Fruit fly (Drosophila melanogaster) whole organism, embryonic: ENCODE data around the gene CG13367.
A peak's percentile ranks its signal among the peaks of the same experiment; 100 is the strongest.

ENCODE experiments used
- Bgb ChIP-seq: fragments of 200-800 bp; sonication (Bioruptor generic); IDR thresholded peaks from 2 replicates; pipeline ENCODE4 v1.3.6; 2022; ENCODE audit warnings: missing biosample characterization, missing genetic modification characterization; ENCODE audit not compliant: partially characterized antibody
- CG12391 ChIP-seq: fragments of 200-800 bp; sonication (Bioruptor generic); optimal IDR thresholded peaks from 3 replicates; lab custom pipeline; 2018; ENCODE audit warnings: missing biosample characterization, mild to moderate bottlenecking, missing genetic modification characterization, moderate library complexity
- CG14710 ChIP-seq: fragments of 200-800 bp; sonication (Bioruptor generic); optimal IDR thresholded peaks from 3 replicates; lab custom pipeline; 2019; ENCODE audit warnings: missing biosample characterization, mild to moderate bottlenecking, missing genetic modification characterization, moderate library complexity
- CG14860 ChIP-seq: fragments of 200-800 bp; sonication (Bioruptor generic); IDR thresholded peaks from 3 replicates; pipeline ENCODE4 v1.3.6; 2022; ENCODE audit warnings: missing biosample characterization, missing genetic modification characterization; ENCODE audit not compliant: partially characterized antibody
- CG15514 ChIP-seq: fragments of 200-800 bp; sonication (Bioruptor generic); optimal IDR thresholded peaks from 3 replicates; lab custom pipeline; 2017; ENCODE audit warnings: missing biosample characterization, missing genetic modification characterization, mild to moderate bottlenecking, moderate library complexity, missing genetic modification reagents
- CG16863 ChIP-seq: fragments of 200-800 bp; sonication (Bioruptor generic); optimal IDR thresholded peaks from 3 replicates; lab custom pipeline; 2016; ENCODE audit warnings: missing biosample characterization, missing genetic modification characterization
- CG17186 ChIP-seq: fragments of 200-800 bp; sonication (Bioruptor generic); optimal IDR thresholded peaks from 3 replicates; lab custom pipeline; 2017; ENCODE audit warnings: missing biosample characterization, missing genetic modification reagents, missing genetic modification characterization
- CG17361 ChIP-seq: fragments of 200-800 bp; sonication (Bioruptor generic); IDR thresholded peaks from 3 replicates; pipeline ENCODE4 v1.3.6; 2022; ENCODE audit warnings: missing biosample characterization, missing genetic modification characterization
- CG17829 ChIP-seq: fragments of 200-800 bp; optimal IDR thresholded peaks from 2 replicates; lab custom pipeline; 2019; ENCODE audit warnings: missing biosample characterization, mild to moderate bottlenecking, missing genetic modification characterization, moderate library complexity
- CG18011 ChIP-seq: fragments of 200-800 bp; sonication (Bioruptor generic); optimal IDR thresholded peaks from 2 replicates; lab custom pipeline; 2017; ENCODE audit warnings: missing biosample characterization, missing genetic modification characterization, mild to moderate bottlenecking, moderate library complexity, missing genotype
- CG18262 ChIP-seq: fragments of 200-800 bp; optimal IDR thresholded peaks from 3 replicates; lab custom pipeline; 2019; ENCODE audit warnings: missing biosample characterization, mild to moderate bottlenecking, missing genetic modification characterization, moderate library complexity
- CG18619 ChIP-seq: fragments of 200-800 bp; sonication (Bioruptor generic); optimal IDR thresholded peaks from 3 replicates; lab custom pipeline; 2017; ENCODE audit warnings: missing biosample characterization, mild to moderate bottlenecking, missing genetic modification characterization
- CG2129 ChIP-seq: fragments of 200-800 bp; sonication (Bioruptor generic); IDR thresholded peaks from 2 replicates; pipeline ENCODE4 v1.3.6; 2022; ENCODE audit warnings: missing biosample characterization, missing genetic modification characterization; ENCODE audit not compliant: partially characterized antibody
- CG2712 ChIP-seq: fragments of 200-800 bp; optimal IDR thresholded peaks from 3 replicates; lab custom pipeline; 2019; ENCODE audit warnings: missing biosample characterization, mild to moderate bottlenecking, missing genetic modification characterization, moderate library complexity
- CG31441 ChIP-seq: fragments of 200-800 bp; sonication (Bioruptor generic); IDR thresholded peaks from 2 replicates; pipeline ENCODE4 v1.3.6; 2022; ENCODE audit warnings: missing biosample characterization, missing genetic modification characterization
- CG3163 ChIP-seq: fragments of 200-800 bp; sonication (Bioruptor generic); optimal IDR thresholded peaks from 3 replicates; lab custom pipeline; 2016; ENCODE audit warnings: missing biosample characterization, missing genetic modification characterization
- CG6683 ChIP-seq: fragments of 200-800 bp; sonication (Bioruptor generic); optimal IDR thresholded peaks from 2 replicates; lab custom pipeline; 2017; ENCODE audit warnings: missing biosample characterization, mild to moderate bottlenecking, missing genetic modification characterization, missing genetic modification reagents
- CG6791 ChIP-seq: fragments of 200-800 bp; sonication (Bioruptor generic); IDR thresholded peaks from 3 replicates; pipeline ENCODE4 v1.3.6; 2022; ENCODE audit warnings: missing biosample characterization, missing genetic modification characterization; ENCODE audit not compliant: partially characterized antibody
- CG8290 ChIP-seq, 3 experiments: fragments of 200-800 bp; sonication (Bioruptor generic); optimal IDR thresholded peaks; 2 replicates each; lab custom pipeline; 2016 to 2019; ENCODE audit warnings: missing biosample characterization in 3 of 3, missing genetic modification characterization in 3 of 3, mild to moderate bottlenecking in 2 of 3, moderate library complexity in 1 of 3
- Dref ChIP-seq: fragments of 200-800 bp; sonication (Bioruptor generic); IDR thresholded peaks from 2 replicates; pipeline ENCODE4 v1.3.6; 2022; ENCODE audit warnings: missing biosample characterization, missing genetic modification characterization
- Drgx ChIP-seq: fragments of 200-800 bp; sonication (Bioruptor generic); IDR thresholded peaks from 2 replicates; pipeline ENCODE4 v1.3.6; 2022; ENCODE audit warnings: missing biosample characterization, missing genetic modification characterization
- E2f2 ChIP-seq: fragments of 200-800 bp; sonication (Bioruptor generic); IDR thresholded peaks from 2 replicates; pipeline ENCODE4 v1.3.6; 2022; ENCODE audit warnings: missing biosample characterization, missing genetic modification characterization
- Fer3 ChIP-seq: fragments of 200-800 bp; sonication (Bioruptor generic); optimal IDR thresholded peaks from 2 replicates; lab custom pipeline; 2018; ENCODE audit warnings: missing biosample characterization, mild to moderate bottlenecking, missing genetic modification characterization, moderate library complexity
- HLH4C ChIP-seq: fragments of 200-800 bp; sonication (Bioruptor generic); IDR thresholded peaks from 3 replicates; pipeline ENCODE4 v1.3.6; 2022; ENCODE audit warnings: missing biosample characterization, missing genetic modification characterization; ENCODE audit not compliant: partially characterized antibody
- Max ChIP-seq: fragments of 200-800 bp; sonication (Bioruptor generic); optimal IDR thresholded peaks from 2 replicates; lab custom pipeline; 2016; ENCODE audit warnings: missing biosample characterization, mild to moderate bottlenecking, missing genetic modification characterization
- Med ChIP-seq: fragments of 200-800 bp; sonication (Bioruptor generic); peaks from one replicate; lab custom pipeline; 2016; ENCODE audit warnings: missing biosample characterization, missing genetic modification characterization, mild to moderate bottlenecking, inconsistent platforms, moderate library complexity
- Meics ChIP-seq: fragments of 200-800 bp; sonication (Bioruptor generic); optimal IDR thresholded peaks from 2 replicates; lab custom pipeline; 2017; ENCODE audit warnings: missing biosample characterization, mild to moderate bottlenecking, missing genetic modification characterization
- Nf-YC ChIP-seq: fragments of 200-800 bp; optimal IDR thresholded peaks from 3 replicates; lab custom pipeline; 2019; ENCODE audit warnings: missing biosample characterization, mild to moderate bottlenecking, missing genetic modification characterization, moderate library complexity
- Scr ChIP-seq: fragments of 200-800 bp; sonication (Bioruptor generic); IDR thresholded peaks from 2 replicates; pipeline ENCODE4 v1.3.6; 2022; ENCODE audit warnings: missing biosample characterization, missing genetic modification characterization; ENCODE audit not compliant: partially characterized antibody
- Sox100B ChIP-seq: fragments of 200-800 bp; sonication (Bioruptor generic); optimal IDR thresholded peaks from 3 replicates; lab custom pipeline; 2018; ENCODE audit warnings: missing biosample characterization, mild to moderate bottlenecking, missing genetic modification characterization
- Sry-δ ChIP-seq: fragments of 200-800 bp; sonication (Bioruptor generic); optimal IDR thresholded peaks from 2 replicates; lab custom pipeline; 2016; ENCODE audit warnings: missing biosample characterization, missing genetic modification characterization
- Stat92E ChIP-seq, 3 experiments: fragments of >200 bp in 2 of 3; fragments of 200-800 bp in 1 of 3; sonication (Bioruptor generic) in 1 of 3; optimal IDR thresholded peaks; 2 replicates each; lab custom pipeline; 2017 to 2019; ENCODE audit warnings: missing biosample characterization in 3 of 3, missing genetic modification characterization in 3 of 3, mild to moderate bottlenecking in 1 of 3, moderate library complexity in 1 of 3
- bbx ChIP-seq: fragments of 200-800 bp; sonication (Bioruptor generic); IDR thresholded peaks from 2 replicates; pipeline ENCODE4 v1.3.6; 2022; ENCODE audit warnings: missing biosample characterization, missing genetic modification characterization; ENCODE audit not compliant: partially characterized antibody
- hb ChIP-seq: fragments of 200-800 bp; sonication (Bioruptor generic); IDR thresholded peaks from 3 replicates; pipeline ENCODE4 v1.3.6; 2022; ENCODE audit warnings: missing biosample characterization, missing genetic modification characterization; ENCODE audit not compliant: partially characterized antibody
- hbn ChIP-seq: fragments of 200-800 bp; sonication (Bioruptor generic); IDR thresholded peaks from 2 replicates; pipeline ENCODE4 v1.3.6; 2022; ENCODE audit warnings: missing biosample characterization, missing genetic modification characterization; ENCODE audit not compliant: partially characterized antibody
- inv ChIP-seq: fragments of 200-800 bp; sonication (Bioruptor generic); IDR thresholded peaks from 2 replicates; pipeline ENCODE4 v1.3.6; 2022; ENCODE audit warnings: missing biosample characterization, missing genetic modification characterization; ENCODE audit not compliant: partially characterized antibody
- knrl ChIP-seq: fragments of 200-800 bp; sonication (Bioruptor generic); IDR thresholded peaks from 3 replicates; pipeline ENCODE4 v1.3.6; 2022; ENCODE audit warnings: missing biosample characterization, missing genetic modification characterization; ENCODE audit not compliant: partially characterized antibody
- lilli ChIP-seq: fragments of 200-800 bp; sonication (Bioruptor generic); optimal IDR thresholded peaks from 3 replicates; lab custom pipeline; 2016; ENCODE audit warnings: missing biosample characterization, missing genetic modification characterization
- mld ChIP-seq: fragments of 200-800 bp; sonication (Bioruptor generic); IDR thresholded peaks from 3 replicates; pipeline ENCODE4 v1.3.6; 2022; ENCODE audit warnings: missing biosample characterization, missing genetic modification characterization; ENCODE audit not compliant: partially characterized antibody
- nerfin-1 ChIP-seq: fragments of 200-800 bp; sonication (Bioruptor generic); optimal IDR thresholded peaks from 3 replicates; lab custom pipeline; 2019; ENCODE audit warnings: missing biosample characterization, mild to moderate bottlenecking, missing genetic modification characterization, moderate library complexity
- nom ChIP-seq: fragments of 200-800 bp; sonication (Bioruptor generic); optimal IDR thresholded peaks from 2 replicates; lab custom pipeline; 2017; ENCODE audit warnings: missing biosample characterization, missing genetic modification characterization, mild to moderate bottlenecking, moderate library complexity, missing genetic modification reagents
- pzg ChIP-seq: fragments of 200-800 bp; sonication (Bioruptor generic); optimal IDR thresholded peaks from 3 replicates; lab custom pipeline; 2018; ENCODE audit warnings: missing biosample characterization, mild to moderate bottlenecking, missing genetic modification characterization, moderate library complexity
- sens ChIP-seq: fragments of 200-800 bp; sonication (Bioruptor generic); peaks from one replicate; lab custom pipeline; 2016; ENCODE audit warnings: missing biosample characterization, missing genetic modification characterization
- stwl ChIP-seq: fragments of 200-800 bp; sonication (Bioruptor generic); optimal IDR thresholded peaks from 3 replicates; lab custom pipeline; 2018; ENCODE audit warnings: missing biosample characterization, mild to moderate bottlenecking, missing genetic modification characterization, moderate library complexity
- vnd ChIP-seq: fragments of 200-800 bp; sonication (Bioruptor generic); IDR thresholded peaks from 3 replicates; pipeline ENCODE4 v1.3.6; 2022; ENCODE audit warnings: missing biosample characterization, missing genetic modification characterization; ENCODE audit not compliant: partially characterized antibody

Gene CG13367

dm6 chrX:623357-623756, 21.2 kb upstream of the CG13367 start, which contains the start of gene CG13369 (continued):
- TF ChIP-seq CG3163 (GFP tag; lab: Kevin White, UChicago) = no peak

dm6 chrX:625157-625627, 19.4 kb upstream of the CG13367 start, which contains the start of the genes CG13364 and Hinfp:
Gene CG13364 (minus strand): TSS chrX:625203.
Gene Hinfp (plus strand): TSS chrX:625542.
- peak; percentile 32 for TF ChIP-seq CG2712
- peak; percentile 82 for TF ChIP-seq bbx
- peak; percentile 86 for TF ChIP-seq CG6791 (GFP tag; lab: Robert Waterston, UW)
- TF ChIP-seq Stat92E (GFP tag; optimal IDR thresholded peaks at IDR 0.05; lab: Kevin White, UChicago) = no peak
- no peak for TF ChIP-seq Drgx
- TF ChIP-seq Dref = peak; percentile 69
- no peak for TF ChIP-seq CG18619 (GFP tag; lab: Kevin White, UChicago)
- TF ChIP-seq CG15514 (GFP tag; lab: Kevin White, UChicago) = peak; percentile 83
- peak; percentile 69; the same call in 2 of the 3 replicates for TF ChIP-seq mld (GFP tag; lab: Robert Waterston, UW)
- TF ChIP-seq CG31441 (GFP tag; lab: Robert Waterston, UW) = peak; percentile 39; the same call in 1 of the 2 replicates
- TF ChIP-seq CG2129 (GFP tag; lab: Robert Waterston, UW) = peak; percentile 23
- peak; percentile 4 for TF ChIP-seq lilli (GFP tag; lab: Kevin White, UChicago)
- peak; percentile 50 for TF ChIP-seq CG14710
- peak; percentile 33 for TF ChIP-seq Med
- peak; percentile 92 for TF ChIP-seq HLH4C (GFP tag; lab: Robert Waterston, UW)
- TF ChIP-seq CG12391 = peak; percentile 39
- no peak for TF ChIP-seq CG6683 (GFP tag; lab: Kevin White, UChicago)
- TF ChIP-seq Sry-δ (GFP tag; lab: Kevin White, UChicago) = peak; percentile 45
- peak; percentile 44 for TF ChIP-seq Max (GFP tag; lab: Kevin White, UChicago)
- TF ChIP-seq knrl (GFP tag; lab: Robert Waterston, UW) = peak; percentile 49; the same call in 2 of the 3 replicates
- TF ChIP-seq CG18262 = peak; percentile 20
- peak; percentile 11; the same call in 1 of the 2 replicates for TF ChIP-seq E2f2 (GFP tag; lab: Robert Waterston, UW)
- peak; percentile 84 for TF ChIP-seq hb
- TF ChIP-seq stwl = peak; percentile 54
- peak; percentile 24 for TF ChIP-seq pzg (GFP tag; lab: Kevin White, UChicago)
- peak; percentile 24 for TF ChIP-seq CG8290 (GFP tag; optimal IDR thresholded peaks at IDR 0.05; lab: Kevin White, UChicago)
- no peak for TF ChIP-seq CG8290 (tag; optimal IDR thresholded peaks at IDR 0.05; lab: Kevin White, UChicago)
- TF ChIP-seq vnd (GFP tag; lab: Robert Waterston, UW) = peak; percentile 97
- no peak for TF ChIP-seq CG16863 (GFP tag; lab: Kevin White, UChicago)
- peak; percentile 54 for TF ChIP-seq CG17829
- peak; percentile 10 for TF ChIP-seq nerfin-1 (tag; lab: Kevin White, UChicago)
- TF ChIP-seq CG17361 (GFP tag; lab: Robert Waterston, UW) = peak; percentile 37; the same call in 2 of the 3 replicates
- peak; percentile 64; the same call in 1 of the 2 replicates for TF ChIP-seq hbn (GFP tag; lab: Robert Waterston, UW)
- TF ChIP-seq CG17186 = peak; percentile 19
- peak; percentile 64 for TF ChIP-seq Bgb (GFP tag; lab: Robert Waterston, UW)
- peak; percentile 82 for TF ChIP-seq CG14860 (GFP tag; lab: Robert Waterston, UW)
- peak; percentile 32 for TF ChIP-seq sens (GFP tag; lab: Kevin White, UChicago)
- peak; percentile 83 for TF ChIP-seq Scr (GFP tag; lab: Robert Waterston, UW)
- TF ChIP-seq Fer3 (tag; lab: Kevin White, UChicago) = no peak
- TF ChIP-seq CG18011 (GFP tag; lab: Kevin White, UChicago) = no peak
- TF ChIP-seq Sox100B = peak; percentile 5
- TF ChIP-seq Meics (GFP tag; lab: Kevin White, UChicago) = peak; percentile 25
- TF ChIP-seq nom (GFP tag; lab: Kevin White, UChicago) = peak; percentile 31
- TF ChIP-seq Nf-YC (tag; lab: Kevin White, UChicago) = peak; percentile 23
- peak; percentile 61 for TF ChIP-seq inv (GFP tag; lab: Robert Waterston, UW)
